ENCODE assay signal across 4 worm cellular contexts in genomic region chrX:15096277-15096676, ce11.
TF ChIP-seq lines count a peak whose summit lies in the region.

No protein-coding gene starts in this region.

TF ChIP-seq in whole organism, L2 larva, 48 proteins besides CTCF, POLR2A, EP300 and RAD21:
- no peak for TF ChIP-seq egl-27 (tag; optimal IDR thresholded peaks at IDR 0.05; lab: Kevin White, UChicago)
- TF ChIP-seq fos-1 (tag; optimal IDR thresholded peaks at IDR 0.05; lab: Kevin White, UChicago): peak; percentile 30
- no peak for TF ChIP-seq ZK546.5 (tag; optimal IDR thresholded peaks at IDR 0.05; lab: Kevin White, UChicago)

TF ChIP-seq in whole organism, L3 larva, 47 proteins besides CTCF, POLR2A, EP300 and RAD21:
- TF ChIP-seq elt-2 (tag; optimal IDR thresholded peaks at IDR 0.05; lab: Kevin White, UChicago) (peak; percentile 62), nhr-76 (tag; optimal IDR thresholded peaks at IDR 0.05; lab: Kevin White, UChicago) (no peak), skn-1 (tag; optimal IDR thresholded peaks at IDR 0.05; lab: Kevin White, UChicago) (no peak)

TF ChIP-seq in whole organism, L4 larva, 104 proteins besides CTCF, POLR2A, EP300 and RAD21:
- TF ChIP-seq nhr-10 (tag; optimal IDR thresholded peaks at IDR 0.05; lab: Kevin White, UChicago) (no peak), rbr-2 (tag; optimal IDR thresholded peaks at IDR 0.05; lab: Kevin White, UChicago) (no peak), ctbp-1 (GFP tag; IDR thresholded peaks at IDR 0.05; lab: Robert Waterston, UW) (no peak), mdl-1 (tag; optimal IDR thresholded peaks at IDR 0.05; lab: Kevin White, UChicago) (no peak), Y105C5A.15 (GFP tag; IDR thresholded peaks at IDR 0.05; lab: Robert Waterston, UW) (no peak), pqm-1 (tag; optimal IDR thresholded peaks at IDR 0.05; lab: Kevin White, UChicago) (peak; percentile 27), F26F4.8 (GFP tag; conservative IDR thresholded peaks at IDR 0.05; lab: Robert Waterston, UW) (no peak), dve-1 (tag; optimal IDR thresholded peaks at IDR 0.05; lab: Kevin White, UChicago; ENCODE audit: insufficient read depth) (peak; percentile 20), mes-2 (tag; optimal IDR thresholded peaks at IDR 0.05; lab: Kevin White, UChicago; ENCODE audit: poor library complexity, severe bottlenecking) (no peak), sdz-12 (GFP tag; optimal IDR thresholded peaks at IDR 0.05; lab: Kevin White, UChicago) (no peak), aha-1 (tag; lab: Kevin White, UChicago) (peak; percentile 58), daf-16 (GFP tag; optimal IDR thresholded peaks at IDR 0.05; lab: Kevin White, UChicago) (no peak), daf-16 (tag; optimal IDR thresholded peaks at IDR 0.05; lab: Kevin White, UChicago) (peak; percentile 63), ztf-11 (tag; optimal IDR thresholded peaks at IDR 0.05; lab: Kevin White, UChicago) (no peak), hlh-11 (tag; optimal IDR thresholded peaks at IDR 0.05; lab: Kevin White, UChicago) (peak; percentile 20), dmd-6 (GFP tag; IDR thresholded peaks at IDR 0.05; lab: Robert Waterston, UW) (peak; percentile 64), dmd-9 (GFP tag; IDR thresholded peaks at IDR 0.05; lab: Robert Waterston, UW) (no peak), nhr-25 (tag; optimal IDR thresholded peaks at IDR 0.05; lab: Kevin White, UChicago; ENCODE audit: borderline replicate concordance, insufficient read depth) (no peak)

TF ChIP-seq in whole organism, young adult, 124 proteins besides CTCF, POLR2A, EP300 and RAD21:
- peak; percentile 62 for TF ChIP-seq nhr-80 (tag; optimal IDR thresholded peaks at IDR 0.05; lab: Kevin White, UChicago)
- TF ChIP-seq somi-1 (GFP tag; optimal IDR thresholded peaks at IDR 0.05; lab: Kevin White, UChicago): no peak
- TF ChIP-seq B0035.1 (tag; optimal IDR thresholded peaks at IDR 0.05; lab: Kevin White, UChicago): no peak
- no peak for TF ChIP-seq him-1 (tag; optimal IDR thresholded peaks at IDR 0.05; lab: Kevin White, UChicago)
- no peak for TF ChIP-seq ceh-40 (GFP tag; IDR thresholded peaks at IDR 0.05; lab: Robert Waterston, UW)
